Fruit fly (Drosophila melanogaster) whole organism, pupa: ENCODE measurements around the gene chinmo.

Source experiments
- CG10348 ChIP-seq: fragments of 200-800 bp; sonication (Bioruptor generic); IDR thresholded peaks from 2 replicates; pipeline ENCODE4 v1.3.6; 2022; ENCODE audit warnings: missing biosample characterization, missing genetic modification characterization
- CG13204 ChIP-seq: fragments of 200-800 bp; sonication (Bioruptor generic); optimal IDR thresholded peaks from 2 replicates; lab custom pipeline; 2018; ENCODE audit warnings: missing biosample characterization, mild to moderate bottlenecking, missing genetic modification characterization, moderate library complexity
- CG14655 ChIP-seq: fragments of 200-800 bp; sonication (Bioruptor generic); optimal IDR thresholded peaks from 3 replicates; lab custom pipeline; 2017; ENCODE audit warnings: mild to moderate bottlenecking, missing biosample characterization, missing genetic modification reagents, missing genetic modification characterization
- CG34367 ChIP-seq: fragments of 200-800 bp; sonication (Bioruptor generic); optimal IDR thresholded peaks from 2 replicates; lab custom pipeline; 2018; ENCODE audit warnings: missing biosample characterization, mild to moderate bottlenecking, missing genetic modification characterization
- CG4496 ChIP-seq: fragments of 200-800 bp; sonication (Bioruptor generic); IDR thresholded peaks from 3 replicates; pipeline ENCODE4 v1.3.6; 2022; ENCODE audit warnings: missing biosample characterization, missing genetic modification characterization
- CG8159 ChIP-seq: fragments of 200-800 bp; sonication (Bioruptor generic); optimal IDR thresholded peaks from 3 replicates; lab custom pipeline; 2018; ENCODE audit warnings: missing biosample characterization, mild to moderate bottlenecking, missing genetic modification characterization, moderate library complexity
- CG9948 ChIP-seq: fragments of 200-800 bp; sonication (Bioruptor generic); optimal IDR thresholded peaks from 2 replicates; lab custom pipeline; 2018; ENCODE audit warnings: missing biosample characterization, mild to moderate bottlenecking, missing genetic modification characterization, moderate library complexity
- Pif1A ChIP-seq: fragments of 200-800 bp; sonication (Bioruptor generic); optimal IDR thresholded peaks from 3 replicates; lab custom pipeline; 2016; ENCODE audit warnings: missing biosample characterization, missing genetic modification characterization
- fd96Ca ChIP-seq: fragments of 200-800 bp; sonication (Bioruptor generic); IDR thresholded peaks from 3 replicates; pipeline ENCODE4 v1.3.6; 2022; ENCODE audit warnings: missing biosample characterization, missing genetic modification characterization
- gl ChIP-seq: fragments of 200-800 bp; sonication (Bioruptor generic); optimal IDR thresholded peaks from 2 replicates; lab custom pipeline; 2018; ENCODE audit warnings: missing biosample characterization, mild to moderate bottlenecking, missing genetic modification characterization
- rn ChIP-seq: fragments of 200-800 bp; sonication (Bioruptor generic); IDR thresholded peaks from 2 replicates; pipeline ENCODE4 v1.3.6; 2022; ENCODE audit warnings: missing biosample characterization, missing genetic modification characterization

- TF ChIP-seq CG13204 (GFP tag; lab: Kevin White, UChicago): no peak
- no peak for TF ChIP-seq CG4496 (GFP tag; lab: Robert Waterston, UW)
- TF ChIP-seq Pif1A (GFP tag; lab: Kevin White, UChicago): no peak
- TF ChIP-seq CG34367 (tag; lab: Kevin White, UChicago): no peak
- TF ChIP-seq CG10348 (GFP tag; lab: Robert Waterston, UW): no peak
- no peak for TF ChIP-seq CG14655 (GFP tag; lab: Kevin White, UChicago)
- no peak for TF ChIP-seq fd96Ca (GFP tag; lab: Robert Waterston, UW)
- TF ChIP-seq CG8159 (tag; lab: Kevin White, UChicago): no peak
- TF ChIP-seq CG9948 (tag; lab: Kevin White, UChicago): no peak
- TF ChIP-seq gl (tag; lab: Kevin White, UChicago): no peak
- no peak for TF ChIP-seq rn (GFP tag; lab: Robert Waterston, UW)
Observed at dm6 chr2L:1706961-1707360, 55.9 kb downstream of the chinmo start.
